Fruit fly (Drosophila melanogaster): Measurements from ENCODE around the gene bcd.

bcd gene

dm6 chr3R:6762794-6763407 is 3.6 kb upstream of the bcd start (continued):
- no peak for TF ChIP-seq ab (GFP tag; optimal IDR thresholded peaks at IDR 0.05)
- TF ChIP-seq Blimp-1 (GFP tag; optimal IDR thresholded peaks at IDR 0.05), result peak; percentile 90
- TF ChIP-seq Fer2 (tag; optimal IDR thresholded peaks at IDR 0.05), result no peak
- TF ChIP-seq sens-2 (GFP tag; IDR thresholded peaks at IDR 0.05), result peak; percentile 59
- TF ChIP-seq CG13287 (GFP tag; IDR thresholded peaks at IDR 0.05; ENCODE audit: partially characterized antibody), result no peak
- TF ChIP-seq nerfin-1 (tag; optimal IDR thresholded peaks at IDR 0.05), result peak; percentile 84
- TF ChIP-seq CG2889 (GFP tag; IDR thresholded peaks at IDR 0.05), result no peak
- peak; percentile 60 for TF ChIP-seq ewg (GFP tag; optimal IDR thresholded peaks at IDR 0.05)
- TF ChIP-seq CG34224 (GFP tag; IDR thresholded peaks at IDR 0.05; ENCODE audit: partially characterized antibody), result no peak
- TF ChIP-seq CG32772 (GFP tag; IDR thresholded peaks at IDR 0.05), result peak; percentile 72
- TF ChIP-seq CG9727 (GFP tag; optimal IDR thresholded peaks at IDR 0.05), result peak; percentile 99
- TF ChIP-seq CG14441 (GFP tag; IDR thresholded peaks at IDR 0.05), result 0 out of 2 replicates have a peak, but pooled peaks have one; percentile 35
- TF ChIP-seq eyg (GFP tag; optimal IDR thresholded peaks at IDR 0.05), result no peak
- TF ChIP-seq sisA (GFP tag; IDR thresholded peaks at IDR 0.05), result peak; percentile 23; the same call in 1 of the 2 replicates
- TF ChIP-seq slou (GFP tag; optimal IDR thresholded peaks at IDR 0.05), result no peak
- no peak for TF ChIP-seq gsb (GFP tag; IDR thresholded peaks at IDR 0.05)
- TF ChIP-seq CG1024 (GFP tag; IDR thresholded peaks at IDR 0.05), result no peak; the same call in 1 of the 2 replicates
- no peak for TF ChIP-seq sob (GFP tag; IDR thresholded peaks at IDR 0.05)
- TF ChIP-seq Sry-δ (GFP tag; optimal IDR thresholded peaks at IDR 0.05), result no peak
- peak; percentile 84 for TF ChIP-seq tin (GFP tag; optimal IDR thresholded peaks at IDR 0.05)
- TF ChIP-seq CG7372 (GFP tag; IDR thresholded peaks at IDR 0.05), result no peak; the same call in 1 of the 2 replicates
- TF ChIP-seq CG4328 (GFP tag; optimal IDR thresholded peaks at IDR 0.05), result peak; percentile 66
- TF ChIP-seq Vsx1 (GFP tag; optimal IDR thresholded peaks at IDR 0.05), result peak; percentile 73
- TF ChIP-seq Sox100B (GFP tag; optimal IDR thresholded peaks at IDR 0.05), result peak; percentile 90
- no peak for TF ChIP-seq emc (GFP tag; optimal IDR thresholded peaks at IDR 0.05)
- peak; percentile 93 for TF ChIP-seq fd96Cb (tag; optimal IDR thresholded peaks at IDR 0.05)
- peak; percentile 22 for TF ChIP-seq CG3281 (GFP tag; optimal IDR thresholded peaks at IDR 0.05)
- peak; percentile 79 for TF ChIP-seq CG10654 (GFP tag; optimal IDR thresholded peaks at IDR 0.05)
- TF ChIP-seq ERR (GFP tag; optimal IDR thresholded peaks at IDR 0.05), result no peak
- TF ChIP-seq sr (GFP tag; IDR thresholded peaks at IDR 0.05), result no peak
- peak; percentile 9 for TF ChIP-seq p53 (GFP tag; optimal IDR thresholded peaks at IDR 0.05)
- no peak for TF ChIP-seq CG2120 (GFP tag; optimal IDR thresholded peaks at IDR 0.05)
- peak; percentile 41 for TF ChIP-seq nau (GFP tag; optimal IDR thresholded peaks at IDR 0.05)
- TF ChIP-seq Rx (GFP tag; IDR thresholded peaks at IDR 0.05), result no peak
- peak; percentile 57 for TF ChIP-seq CG3065 (GFP tag; optimal IDR thresholded peaks at IDR 0.05)
- TF ChIP-seq gro (GFP tag; optimal IDR thresholded peaks at IDR 0.05), result no peak
- peak; percentile 99 for TF ChIP-seq dmrt11E (tag; optimal IDR thresholded peaks at IDR 0.05)
- peak; percentile 85 for TF ChIP-seq CG10462 (GFP tag; optimal IDR thresholded peaks at IDR 0.05)
- TF ChIP-seq sim (GFP tag; IDR thresholded peaks at IDR 0.05), result no peak; the same call in 1 of the 2 replicates
- no peak; the same call in 2 of the 3 replicates for TF ChIP-seq CG11560 (tag; IDR thresholded peaks at IDR 0.05)
- no peak for TF ChIP-seq repo (GFP tag; optimal IDR thresholded peaks at IDR 0.05)
- peak; percentile 26 for TF ChIP-seq CG18011 (GFP tag; optimal IDR thresholded peaks at IDR 0.05)
- TF ChIP-seq NFAT (GFP tag; IDR thresholded peaks at IDR 0.05), result no peak
- TF ChIP-seq CG9932 (GFP tag; IDR thresholded peaks at IDR 0.05), result no peak
- TF ChIP-seq pho (GFP tag; optimal IDR thresholded peaks at IDR 0.05), result no peak
- 0 out of 2 replicates have a peak, but pooled peaks have one; percentile 9 for TF ChIP-seq ap (GFP tag; IDR thresholded peaks at IDR 0.05)
- peak; percentile 82 for TF ChIP-seq CG30403 (GFP tag; optimal IDR thresholded peaks at IDR 0.05)
- peak; percentile 59 for TF ChIP-seq tap (tag; optimal IDR thresholded peaks at IDR 0.05)
- TF ChIP-seq MBD-R2 (GFP tag; IDR thresholded peaks at IDR 0.05), result no peak
- peak; percentile 98 for TF ChIP-seq nmo (GFP tag; optimal IDR thresholded peaks at IDR 0.05)
- peak; percentile 27 for TF ChIP-seq CG6683 (GFP tag; optimal IDR thresholded peaks at IDR 0.05)

Data from whole organism, embryonic.